Fruit fly (Drosophila melanogaster): ENCODE measurements around the gene Sap30.

DNA sequence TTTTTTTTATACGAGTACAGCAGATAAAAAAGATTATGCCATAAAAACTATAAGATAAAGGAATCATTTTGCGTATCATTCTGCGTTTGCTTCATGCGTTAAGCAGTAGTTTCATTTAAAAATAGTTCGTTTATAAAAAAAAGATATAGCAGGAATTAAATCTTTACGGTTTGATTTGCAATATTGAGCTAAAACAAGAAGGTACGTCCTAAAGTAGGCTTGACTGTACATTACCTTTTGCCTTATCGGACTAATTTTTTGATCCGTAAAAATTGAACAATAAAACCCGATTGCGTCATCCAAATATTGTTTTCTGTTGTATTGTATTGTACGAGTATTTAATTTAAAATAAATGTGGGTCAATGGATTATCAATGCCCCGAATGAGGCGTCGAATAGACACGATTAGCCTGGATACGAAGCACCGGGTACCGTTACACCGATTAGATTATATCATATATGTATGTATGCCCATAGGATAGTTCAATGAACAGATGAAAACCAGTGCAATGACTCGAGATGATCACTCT, 49.8 kb downstream of the Sap30 start:
- TF ChIP-seq CG8159 (tag; optimal IDR thresholded peaks at IDR 0.05): no peak
- TF ChIP-seq CG15710 (tag; optimal IDR thresholded peaks at IDR 0.05): no peak
- TF ChIP-seq D1 (tag; optimal IDR thresholded peaks at IDR 0.05): no peak
- TF ChIP-seq CG12605 (GFP tag; IDR thresholded peaks at IDR 0.05): no peak
- peak; percentile 42 for TF ChIP-seq EcR (GFP tag; optimal IDR thresholded peaks at IDR 0.05)
- no peak for TF ChIP-seq Snoo (tag; optimal IDR thresholded peaks at IDR 0.05)
- no peak for TF ChIP-seq CG17806 (tag; optimal IDR thresholded peaks at IDR 0.05)

All from whole organism, pupa.